Fruit fly (Drosophila melanogaster) whole organism, wandering third instar larva: Measurements from ENCODE around the gene CG32985.

Experiments used
- Abd-B ChIP-seq: fragments of >200 bp; optimal IDR thresholded peaks from 2 replicates; lab custom pipeline; 2017; ENCODE audit warnings: missing biosample characterization, missing genetic modification characterization
- CrebA ChIP-seq: fragments of 200-800 bp; sonication (Bioruptor generic); optimal IDR thresholded peaks from 2 replicates; lab custom pipeline; 2016; ENCODE audit warnings: missing biosample characterization, mild to moderate bottlenecking, missing genetic modification characterization, borderline replicate concordance
- Dfd ChIP-seq: fragments of >200 bp; optimal IDR thresholded peaks from 2 replicates; lab custom pipeline; 2017; ENCODE audit warnings: missing biosample characterization, missing genetic modification characterization
- GATAd ChIP-seq: sonication (Bioruptor generic); optimal IDR thresholded peaks from 2 replicates; lab custom pipeline; 2016; ENCODE audit warnings: missing biosample characterization, missing genetic modification characterization
- HLH106 ChIP-seq: fragments of 200-800 bp; optimal IDR thresholded peaks from 3 replicates; lab custom pipeline; 2019; ENCODE audit warnings: missing biosample characterization, mild to moderate bottlenecking, missing genetic modification characterization, moderate library complexity
- Myc ChIP-seq: fragments of >200 bp; optimal IDR thresholded peaks from 2 replicates; lab custom pipeline; 2017
- dl ChIP-seq, 2 experiments: fragments of 175-275, 200-275 bp in 1 of 2; fragments of 200-275 bp in 1 of 2; sonication (Bioruptor generic); optimal IDR thresholded peaks; lab custom pipeline; 2018; ENCODE audit warnings: mild to moderate bottlenecking in 2 of 2, missing biosample characterization in 2 of 2, missing genetic modification characterization in 2 of 2, moderate library complexity in 2 of 2; ENCODE audit not compliant: partially characterized antibody in 2 of 2, insufficient read depth in 1 of 2
- ey ChIP-seq: fragments of 200-800 bp; sonication (Bioruptor generic); optimal IDR thresholded peaks from 2 replicates; lab custom pipeline; 2016; ENCODE audit warnings: missing biosample characterization, missing genetic modification characterization
- fru ChIP-seq: fragments of 200-800 bp; sonication (Bioruptor generic); optimal IDR thresholded peaks from 3 replicates; lab custom pipeline; 2016; ENCODE audit warnings: missing biosample characterization, mild to moderate bottlenecking, missing genetic modification characterization
- pan ChIP-seq: fragments of >200 bp; optimal IDR thresholded peaks from 2 replicates; lab custom pipeline; 2017
- sv ChIP-seq: fragments of 200-800 bp; sonication (Bioruptor generic); optimal IDR thresholded peaks from 3 replicates; lab custom pipeline; 2016; ENCODE audit warnings: missing biosample characterization, missing genetic modification characterization
- usp ChIP-seq: fragments of >200 bp; optimal IDR thresholded peaks from 2 replicates; lab custom pipeline; 2017; ENCODE audit warnings: missing biosample characterization, missing genetic modification characterization

dm6 chr2L:8967235-8967634, 4.9 kb downstream of the CG32985 start, which contains the start of gene CG18088:
- TF ChIP-seq dl (GFP tag; optimal IDR thresholded peaks at IDR 0.05; lab: Kevin White, UChicago; ENCODE audit: insufficient read depth in 1 of 2, partially characterized antibody in 2 of 2) (no peak), GATAd (no peak), Abd-B (GFP tag; lab: Kevin White, UChicago) (no peak), Myc (lab: Kevin White, UChicago) (no peak), ey (no peak), CrebA (GFP tag; lab: Kevin White, UChicago) (no peak), Dfd (GFP tag; lab: Kevin White, UChicago) (no peak), fru (GFP tag; lab: Kevin White, UChicago) (no peak), sv (no peak), usp (no peak), pan (lab: Kevin White, UChicago) (no peak), HLH106 (tag; lab: Kevin White, UChicago) (no peak)
